Worm (Caenorhabditis elegans) whole organism, midembryonic: ENCODE measurements around the gene lrpc-1.

Source experiments
- T22C8.4 ChIP-seq: fragments of 200-800 bp; sonication (Bioruptor generic); IDR thresholded peaks from 2 replicates; pipeline ENCODE4 v1.3.6; 2022; ENCODE audit warnings: missing genetic modification characterization, missing compliant biosample characterization
- cog-1 ChIP-seq: sonication (generic microtip); optimal IDR thresholded peaks from 2 replicates; lab custom pipeline; 2016; ENCODE audit warnings: missing genetic modification characterization, missing compliant biosample characterization
- flt-1 ChIP-seq: fragments of 200-800 bp; sonication (Bioruptor generic); IDR thresholded peaks from 2 replicates; pipeline ENCODE4 v1.3.6; 2022; ENCODE audit warnings: missing genetic modification characterization, missing compliant biosample characterization
- klf-2 ChIP-seq: fragments of 200-800 bp; sonication (Bioruptor generic); conservative IDR thresholded peaks from 2 replicates; pipeline ENCODE4 v1.3.6; 2022; ENCODE audit warnings: missing genetic modification reagents, missing genetic modification characterization, missing compliant biosample characterization
- med-1 ChIP-seq: sonication (generic microtip); optimal IDR thresholded peaks from 2 replicates; lab custom pipeline; 2017; ENCODE audit warnings: missing genetic modification characterization, mild to moderate bottlenecking, missing compliant biosample characterization, antibody characterized with exemption, missing genetic modification reagents; ENCODE audit not compliant: insufficient read depth
- ref-1 ChIP-seq: fragments of 200-800 bp; sonication (Bioruptor generic); conservative IDR thresholded peaks from 2 replicates; pipeline ENCODE4 v1.3.6; 2022; ENCODE audit warnings: missing genetic modification reagents, missing genetic modification characterization, missing compliant biosample characterization
- tab-1 ChIP-seq: fragments of 200-800 bp; sonication (Bioruptor generic); IDR thresholded peaks from 2 replicates; pipeline ENCODE4 v1.3.6; 2022; ENCODE audit warnings: missing genetic modification characterization, missing compliant biosample characterization
- ztf-23 ChIP-seq: fragments of 200-800 bp; sonication (Bioruptor generic); IDR thresholded peaks from 2 replicates; pipeline ENCODE4 v1.3.6; 2022; ENCODE audit warnings: missing genetic modification reagents, missing genetic modification characterization, missing compliant biosample characterization
- ztf-29 ChIP-seq: fragments of 200-800 bp; sonication (Bioruptor generic); IDR thresholded peaks from 2 replicates; pipeline ENCODE4 v1.3.6; 2022; ENCODE audit warnings: missing genetic modification reagents, missing genetic modification characterization, missing compliant biosample characterization

The lrpc-1 gene

ce11 chrV:5581312-5581711, 31.7 kb downstream of the lrpc-1 start, which contains the start of gene klc-2:
TSS of gene klc-2 (minus strand) at chrV:5581412.
- TF ChIP-seq klf-2: no peak

- TF ChIP-seq cog-1 (tag; lab: Kevin White, UChicago) (peak; percentile 73), med-1 (GFP tag; lab: Kevin White, UChicago) (no peak), tab-1 (GFP tag; lab: Robert Waterston, UW) (no peak), klf-2 (no peak), flt-1 (GFP tag; lab: Robert Waterston, UW) (no peak), T22C8.4 (peak; percentile 79), ztf-23 (GFP tag; lab: Robert Waterston, UW) (no peak), ref-1 (GFP tag; lab: Robert Waterston, UW) (no peak), ztf-29 (0 out of 2 replicates have a peak, but pooled peaks have one; percentile 19)
Observed at ce11 chrV:5580517-5580916, 32.5 kb downstream of the lrpc-1 start.

ce11 chrV:5579666-5580065, 33.3 kb downstream of the lrpc-1 start:
- TF ChIP-seq flt-1 (GFP tag; lab: Robert Waterston, UW) (no peak), cog-1 (tag; lab: Kevin White, UChicago) (no peak), ref-1 (GFP tag; lab: Robert Waterston, UW) (no peak), klf-2 (no peak), med-1 (GFP tag; lab: Kevin White, UChicago) (no peak), ztf-23 (GFP tag; lab: Robert Waterston, UW) (no peak)

ce11 chrV:5576008-5576407, 37.0 kb downstream of the lrpc-1 start:
- no peak for TF ChIP-seq ztf-29
- TF ChIP-seq ref-1 (GFP tag; lab: Robert Waterston, UW): no peak

- no peak for TF ChIP-seq cog-1 (tag; lab: Kevin White, UChicago)
- no peak for TF ChIP-seq ref-1 (GFP tag; lab: Robert Waterston, UW)
- no peak for TF ChIP-seq tab-1 (GFP tag; lab: Robert Waterston, UW)
- no peak for TF ChIP-seq ztf-29
- TF ChIP-seq ztf-23 (GFP tag; lab: Robert Waterston, UW): no peak
- no peak for TF ChIP-seq med-1 (GFP tag; lab: Kevin White, UChicago)
- TF ChIP-seq klf-2: no peak
- TF ChIP-seq flt-1 (GFP tag; lab: Robert Waterston, UW): no peak
- TF ChIP-seq T22C8.4: no peak
Observed at ce11 chrV:5571691-5572090, 41.3 kb downstream of the lrpc-1 start.

- TF ChIP-seq ref-1 (GFP tag; lab: Robert Waterston, UW) (no peak), flt-1 (GFP tag; lab: Robert Waterston, UW) (no peak), med-1 (GFP tag; lab: Kevin White, UChicago) (no peak), cog-1 (tag; lab: Kevin White, UChicago) (no peak), klf-2 (no peak), T22C8.4 (no peak), ztf-23 (GFP tag; lab: Robert Waterston, UW) (no peak), ztf-29 (no peak), tab-1 (GFP tag; lab: Robert Waterston, UW) (no peak)
Observed at ce11 chrV:5570433-5570832, 42.6 kb downstream of the lrpc-1 start, which contains the start of gene glb-6. TSS of gene glb-6 (minus strand) at chrV:5570533.

ce11 chrV:5567119-5567518, 45.9 kb downstream of the lrpc-1 start, which contains the start of gene C18C4.7:
TSS of gene C18C4.7 (minus strand) at chrV:5567219.
- TF ChIP-seq flt-1 (GFP tag; lab: Robert Waterston, UW) (no peak), cog-1 (tag; lab: Kevin White, UChicago) (no peak), med-1 (GFP tag; lab: Kevin White, UChicago) (no peak)

ce11 chrV:5559882-5560281, 53.1 kb downstream of the lrpc-1 start:
- no peak for TF ChIP-seq flt-1 (GFP tag; lab: Robert Waterston, UW)
- TF ChIP-seq cog-1 (tag; lab: Kevin White, UChicago): no peak
- TF ChIP-seq T22C8.4: no peak
